Worm (Caenorhabditis elegans) whole organism, L2 larva: Measurements from ENCODE around the gene ZK682.7.

Source experiments
- blmp-1 ChIP-seq: sonication (generic microtip); optimal IDR thresholded peaks from 2 replicates; lab custom pipeline; 2017; ENCODE audit warnings: missing genetic modification characterization, mild to moderate bottlenecking, missing compliant biosample characterization, antibody characterized with exemption, moderate library complexity; ENCODE audit not compliant: insufficient read depth
- ceh-82 ChIP-seq: fragments of 150-350 bp; optimal IDR thresholded peaks from 2 replicates; lab custom pipeline; 2014; ENCODE audit warnings: missing biosample characterization, missing genetic modification characterization
- sma-3 ChIP-seq: sonication (generic microtip); optimal IDR thresholded peaks from 2 replicates; lab custom pipeline; 2016; ENCODE audit warnings: missing genetic modification reagents, missing genetic modification characterization, missing compliant biosample characterization
- ztf-11 ChIP-seq: sonication (generic microtip); optimal IDR thresholded peaks from 2 replicates; lab custom pipeline; 2017; ENCODE audit warnings: missing biosample characterization, missing genetic modification characterization

- TF ChIP-seq blmp-1 (tag; lab: Kevin White, UChicago) (no peak), ztf-11 (tag; lab: Kevin White, UChicago) (no peak), ceh-82 (no peak), sma-3 (no peak)
Measured at ce11 chrV:9270442-9270841, 21.5 kb downstream of the ZK682.7 start.
